Fruit fly (Drosophila melanogaster) whole organism, embryonic: ENCODE measurements around the gene CG7367.

Source experiments
- Adf1 ChIP-seq: fragments of 200-800 bp; sonication (Bioruptor generic); IDR thresholded peaks from 2 replicates; pipeline ENCODE4 v1.3.6; 2022; ENCODE audit warnings: missing biosample characterization, missing genetic modification characterization
- B-H2 ChIP-seq: fragments of 200-800 bp; sonication (Bioruptor generic); optimal IDR thresholded peaks from 2 replicates; lab custom pipeline; 2018; ENCODE audit warnings: missing biosample characterization, mild to moderate bottlenecking, missing genetic modification characterization
- CG10979 ChIP-seq: fragments of 200-800 bp; sonication (Bioruptor generic); optimal IDR thresholded peaks from 2 replicates; lab custom pipeline; 2018; ENCODE audit warnings: missing biosample characterization, mild to moderate bottlenecking, missing genetic modification characterization, moderate library complexity
- CG11247 ChIP-seq: fragments of 200-800 bp; sonication (Bioruptor generic); IDR thresholded peaks from 2 replicates; pipeline ENCODE4 v1.3.6; 2022; ENCODE audit warnings: missing biosample characterization, missing genetic modification characterization
- CG11560 ChIP-seq: fragments of 200-800 bp; sonication (Bioruptor generic); IDR thresholded peaks from 3 replicates; pipeline ENCODE4 v1.3.6; 2022; ENCODE audit warnings: missing biosample characterization, missing genetic modification characterization
- CG13296 ChIP-seq: fragments of 200-800 bp; sonication (Bioruptor generic); optimal IDR thresholded peaks from 3 replicates; lab custom pipeline; 2018; ENCODE audit warnings: missing biosample characterization, mild to moderate bottlenecking, missing genetic modification characterization
- CG13775 ChIP-seq: fragments of 200-800 bp; sonication (Bioruptor generic); optimal IDR thresholded peaks from 3 replicates; lab custom pipeline; 2017; ENCODE audit warnings: missing biosample characterization, mild to moderate bottlenecking, missing genetic modification characterization
- CG13894 ChIP-seq: fragments of 200-800 bp; sonication (Bioruptor generic); optimal IDR thresholded peaks from 3 replicates; lab custom pipeline; 2018; ENCODE audit warnings: missing biosample characterization, mild to moderate bottlenecking, missing genetic modification characterization, moderate library complexity
- CG1529 ChIP-seq: fragments of 200-800 bp; sonication (Bioruptor generic); optimal IDR thresholded peaks from 3 replicates; lab custom pipeline; 2018; ENCODE audit warnings: missing biosample characterization, missing genetic modification characterization
- CG15514 ChIP-seq: fragments of 200-800 bp; sonication (Bioruptor generic); optimal IDR thresholded peaks from 3 replicates; lab custom pipeline; 2017; ENCODE audit warnings: missing biosample characterization, missing genetic modification characterization, mild to moderate bottlenecking, moderate library complexity, missing genetic modification reagents
- CG18011 ChIP-seq: fragments of 200-800 bp; sonication (Bioruptor generic); optimal IDR thresholded peaks from 2 replicates; lab custom pipeline; 2017; ENCODE audit warnings: missing biosample characterization, missing genetic modification characterization, mild to moderate bottlenecking, moderate library complexity, missing genotype
- CG2712 ChIP-seq: fragments of 200-800 bp; optimal IDR thresholded peaks from 3 replicates; lab custom pipeline; 2019; ENCODE audit warnings: missing biosample characterization, mild to moderate bottlenecking, missing genetic modification characterization, moderate library complexity
- CG3995 ChIP-seq: fragments of 200-800 bp; sonication (Bioruptor generic); optimal IDR thresholded peaks from 3 replicates; lab custom pipeline; 2016; ENCODE audit warnings: missing biosample characterization, missing genetic modification characterization
- CG42726 ChIP-seq: fragments of 200-800 bp; sonication (Bioruptor generic); IDR thresholded peaks from 2 replicates; pipeline ENCODE4 v1.3.6; 2022; ENCODE audit warnings: missing biosample characterization, missing genetic modification characterization; ENCODE audit not compliant: partially characterized antibody
- CG5953 ChIP-seq: fragments of 200-800 bp; sonication (Bioruptor generic); IDR thresholded peaks from 2 replicates; pipeline ENCODE4 v1.3.6; 2022; ENCODE audit warnings: missing biosample characterization, missing genetic modification characterization
- CG6791 ChIP-seq: fragments of 200-800 bp; sonication (Bioruptor generic); IDR thresholded peaks from 3 replicates; pipeline ENCODE4 v1.3.6; 2022; ENCODE audit warnings: missing biosample characterization, missing genetic modification characterization; ENCODE audit not compliant: partially characterized antibody
- CG8765 ChIP-seq: fragments of 200-800 bp; sonication (Bioruptor generic); IDR thresholded peaks from 2 replicates; pipeline ENCODE4 v1.3.6; 2022; ENCODE audit warnings: missing biosample characterization, missing genetic modification characterization
- CG9609 ChIP-seq: fragments of 200-800 bp; sonication (Bioruptor generic); optimal IDR thresholded peaks from 3 replicates; lab custom pipeline; 2016; ENCODE audit warnings: missing biosample characterization, missing genetic modification characterization
- Deaf1 ChIP-seq: fragments of 200-800 bp; optimal IDR thresholded peaks from 3 replicates; lab custom pipeline; 2019; ENCODE audit warnings: missing biosample characterization, mild to moderate bottlenecking, missing genetic modification characterization, moderate library complexity
- Dp ChIP-seq: fragments of 200-800 bp; sonication (Bioruptor generic); optimal IDR thresholded peaks from 2 replicates; lab custom pipeline; 2018; ENCODE audit warnings: missing biosample characterization, mild to moderate bottlenecking, missing genetic modification characterization, moderate library complexity
- E2f1 ChIP-seq: fragments of 200-800 bp; sonication (Bioruptor generic); IDR thresholded peaks from 2 replicates; pipeline ENCODE4 v1.3.6; 2022; ENCODE audit warnings: missing biosample characterization, missing genetic modification characterization
- Elba2 ChIP-seq: fragments of 200-800 bp; sonication (Bioruptor generic); optimal IDR thresholded peaks from 3 replicates; lab custom pipeline; 2016; ENCODE audit warnings: missing biosample characterization, missing genetic modification characterization
- HLH3B ChIP-seq: fragments of 200-800 bp; sonication (Bioruptor generic); IDR thresholded peaks from 2 replicates; pipeline ENCODE4 v1.3.6; 2022; ENCODE audit warnings: missing biosample characterization, missing genetic modification characterization
- HLHmδ ChIP-seq: fragments of 200-800 bp; sonication (Bioruptor generic); optimal IDR thresholded peaks from 2 replicates; lab custom pipeline; 2018; ENCODE audit warnings: missing biosample characterization, mild to moderate bottlenecking, missing genetic modification characterization, moderate library complexity
- Kr ChIP-seq: fragments of 200-800 bp; sonication (Bioruptor generic); optimal IDR thresholded peaks from 2 replicates; lab custom pipeline; 2017; ENCODE audit warnings: missing biosample characterization, mild to moderate bottlenecking, missing genetic modification characterization
- Max ChIP-seq: fragments of 200-800 bp; sonication (Bioruptor generic); optimal IDR thresholded peaks from 2 replicates; lab custom pipeline; 2016; ENCODE audit warnings: missing biosample characterization, mild to moderate bottlenecking, missing genetic modification characterization
- Mrtf ChIP-seq: fragments of 200-800 bp; sonication (Bioruptor generic); IDR thresholded peaks from 3 replicates; pipeline ENCODE4 v1.3.6; 2022; ENCODE audit warnings: missing biosample characterization, missing genetic modification characterization
- Myb ChIP-seq: fragments of 200-800 bp; sonication (Bioruptor generic); optimal IDR thresholded peaks from 2 replicates; lab custom pipeline; 2016; ENCODE audit warnings: missing biosample characterization, missing genetic modification characterization
- PHDP ChIP-seq: fragments of 200-800 bp; sonication (Bioruptor generic); optimal IDR thresholded peaks from 3 replicates; lab custom pipeline; 2018; ENCODE audit warnings: missing biosample characterization, mild to moderate bottlenecking, missing genetic modification characterization, moderate library complexity
- Sry-δ ChIP-seq: fragments of 200-800 bp; sonication (Bioruptor generic); optimal IDR thresholded peaks from 2 replicates; lab custom pipeline; 2016; ENCODE audit warnings: missing biosample characterization, missing genetic modification characterization
- TFAM ChIP-seq: fragments of 200-800 bp; sonication (Bioruptor generic); optimal IDR thresholded peaks from 2 replicates; lab custom pipeline; 2017; ENCODE audit warnings: missing biosample characterization, missing genetic modification characterization, inconsistent platforms
- Tbp ChIP-seq: fragments of >200 bp; optimal IDR thresholded peaks from 2 replicates; lab custom pipeline; 2018; ENCODE audit warnings: missing biosample characterization, missing genetic modification characterization
- al ChIP-seq: fragments of 200-800 bp; sonication (Bioruptor generic); IDR thresholded peaks from 2 replicates; pipeline ENCODE4 v1.3.6; 2022; ENCODE audit warnings: missing biosample characterization, missing genetic modification characterization
- bsh ChIP-seq, 2 experiments: fragments of 200-800 bp; sonication (Bioruptor generic); optimal IDR thresholded peaks; 2 replicates each; lab custom pipeline; 2017 to 2018; ENCODE audit warnings: mild to moderate bottlenecking in 2 of 2, missing biosample characterization in 2 of 2, missing genetic modification characterization in 2 of 2, moderate library complexity in 1 of 2
- cato ChIP-seq: fragments of 200-800 bp; sonication (Bioruptor generic); optimal IDR thresholded peaks from 2 replicates; lab custom pipeline; 2016; ENCODE audit warnings: missing biosample characterization, missing genetic modification characterization, borderline replicate concordance
- croc ChIP-seq: fragments of 200-800 bp; sonication (Bioruptor generic); conservative IDR thresholded peaks from 3 replicates; pipeline ENCODE4 v1.3.6; 2022; ENCODE audit warnings: missing biosample characterization, missing genetic modification characterization
- exex ChIP-seq: fragments of 200-800 bp; sonication (Bioruptor generic); optimal IDR thresholded peaks from 4 replicates; lab custom pipeline; 2018; ENCODE audit warnings: missing biosample characterization, mild to moderate bottlenecking, missing genetic modification characterization, moderate library complexity
- gfzf ChIP-seq: fragments of 200-800 bp; sonication (Bioruptor generic); optimal IDR thresholded peaks from 2 replicates; lab custom pipeline; 2016; ENCODE audit warnings: missing biosample characterization, mild to moderate bottlenecking, missing genetic modification characterization, moderate library complexity
- grau ChIP-seq: fragments of 200-800 bp; optimal IDR thresholded peaks from 3 replicates; lab custom pipeline; 2019; ENCODE audit warnings: missing biosample characterization, mild to moderate bottlenecking, missing genetic modification characterization, moderate library complexity
- grn ChIP-seq: fragments of 200-800 bp; sonication (Bioruptor generic); optimal IDR thresholded peaks from 3 replicates; lab custom pipeline; 2017; ENCODE audit warnings: missing biosample characterization, missing genetic modification characterization
- hb ChIP-seq: fragments of 200-800 bp; sonication (Bioruptor generic); IDR thresholded peaks from 3 replicates; pipeline ENCODE4 v1.3.6; 2022; ENCODE audit warnings: missing biosample characterization, missing genetic modification characterization; ENCODE audit not compliant: partially characterized antibody
- lab ChIP-seq: fragments of 200-800 bp; sonication (Bioruptor generic); optimal IDR thresholded peaks from 3 replicates; lab custom pipeline; 2017; ENCODE audit warnings: missing biosample characterization, missing genetic modification characterization, mild to moderate bottlenecking, moderate library complexity, missing genetic modification reagents
- maf-S ChIP-seq: fragments of 200-800 bp; sonication (Bioruptor generic); optimal IDR thresholded peaks from 2 replicates; lab custom pipeline; 2016; ENCODE audit warnings: missing biosample characterization, missing genetic modification characterization
- nom ChIP-seq: fragments of 200-800 bp; sonication (Bioruptor generic); optimal IDR thresholded peaks from 2 replicates; lab custom pipeline; 2017; ENCODE audit warnings: missing biosample characterization, missing genetic modification characterization, mild to moderate bottlenecking, moderate library complexity, missing genetic modification reagents
- oc ChIP-seq: fragments of 200-800 bp; sonication (Bioruptor generic); optimal IDR thresholded peaks from 2 replicates; lab custom pipeline; 2018; ENCODE audit warnings: missing biosample characterization, mild to moderate bottlenecking, missing genetic modification characterization, moderate library complexity
- p53 ChIP-seq: fragments of 200-800 bp; sonication (Bioruptor generic); optimal IDR thresholded peaks from 2 replicates; lab custom pipeline; 2016; ENCODE audit warnings: missing biosample characterization, missing genetic modification characterization
- ssp ChIP-seq: fragments of 200-800 bp; sonication (Bioruptor generic); IDR thresholded peaks from 2 replicates; pipeline ENCODE4 v1.3.6; 2022; ENCODE audit warnings: missing biosample characterization, missing genetic modification characterization
- tio ChIP-seq: fragments of 200-800 bp; sonication (Bioruptor generic); optimal IDR thresholded peaks from 2 replicates; lab custom pipeline; 2017; ENCODE audit warnings: missing biosample characterization, missing genetic modification characterization, inconsistent platforms
- zen ChIP-seq: fragments of 200-800 bp; sonication (Bioruptor generic); optimal IDR thresholded peaks from 3 replicates; lab custom pipeline; 2018; ENCODE audit warnings: missing biosample characterization, mild to moderate bottlenecking, missing genetic modification characterization, moderate library complexity

Gene CG7367

dm6 chr2L:8010602-8011455 lies 28.8 kb downstream of the CG7367 start, which contains the start of the genes Glyat and Tg (continued):
- TF ChIP-seq bsh (GFP tag; optimal IDR thresholded peaks at IDR 0.05; lab: Kevin White, UChicago) (no peak), CG3995 (GFP tag; lab: Kevin White, UChicago) (no peak), zen (tag; lab: Kevin White, UChicago) (no peak), grau (peak; percentile 41), tio (GFP tag; lab: Kevin White, UChicago) (no peak), CG13894 (no peak), CG6791 (GFP tag; lab: Robert Waterston, UW) (peak; percentile 69), croc (no peak), Sry-δ (GFP tag; lab: Kevin White, UChicago) (peak; percentile 25), Elba2 (GFP tag; lab: Kevin White, UChicago) (no peak), nom (GFP tag; lab: Kevin White, UChicago) (no peak), lab (peak; percentile 37), CG13775 (GFP tag; lab: Kevin White, UChicago) (peak; percentile 9), maf-S (GFP tag; lab: Kevin White, UChicago) (no peak), Myb (GFP tag; lab: Kevin White, UChicago) (peak; percentile 70), p53 (GFP tag; lab: Kevin White, UChicago) (no peak), CG11560 (no peak), Deaf1 (tag; lab: Kevin White, UChicago) (no peak), Adf1 (GFP tag; lab: Robert Waterston, UW) (no peak), CG9609 (GFP tag; lab: Kevin White, UChicago) (no peak), CG11247 (GFP tag; lab: Robert Waterston, UW) (peak; percentile 40; the same call in 1 of the 2 replicates), CG8765 (GFP tag; lab: Robert Waterston, UW) (no peak), oc (tag; lab: Kevin White, UChicago) (no peak), CG2712 (tag; lab: Kevin White, UChicago) (peak; percentile 26), hb (GFP tag; lab: Robert Waterston, UW) (no peak), al (GFP tag; lab: Robert Waterston, UW) (peak; percentile 52), HLHmδ (GFP tag; lab: Kevin White, UChicago) (no peak), HLH3B (no peak), CG1529 (no peak), Dp (GFP tag; lab: Kevin White, UChicago) (peak; percentile 77), TFAM (no peak), CG15514 (GFP tag; lab: Kevin White, UChicago) (no peak), Tbp (GFP tag; lab: Kevin White, UChicago) (no peak), cato (GFP tag; lab: Kevin White, UChicago) (no peak), gfzf (peak; percentile 54), CG42726 (GFP tag; lab: Robert Waterston, UW) (peak; percentile 10; the same call in 1 of the 2 replicates), ssp (GFP tag; lab: Robert Waterston, UW) (no peak), CG5953 (GFP tag; lab: Robert Waterston, UW) (no peak), E2f1 (GFP tag; lab: Robert Waterston, UW) (no peak), Kr (GFP tag; lab: Kevin White, UChicago) (no peak), grn (GFP tag; lab: Kevin White, UChicago) (no peak), B-H2 (GFP tag; lab: Kevin White, UChicago) (peak; percentile 12), exex (tag; lab: Kevin White, UChicago) (no peak), CG18011 (GFP tag; lab: Kevin White, UChicago) (no peak), CG10979 (tag; lab: Kevin White, UChicago) (no peak), Mrtf (GFP tag; lab: Robert Waterston, UW) (no peak), CG13296 (peak; percentile 34), PHDP (peak; percentile 15), Max (no peak)
